Fruit fly (Drosophila melanogaster) whole organism, embryonic: Measurements from ENCODE around the gene CG11698.

Experiments used
- Bgb ChIP-seq: fragments of 200-800 bp; sonication (Bioruptor generic); IDR thresholded peaks from 2 replicates; pipeline ENCODE4 v1.3.6; 2022; ENCODE audit warnings: missing biosample characterization, missing genetic modification characterization; ENCODE audit not compliant: partially characterized antibody
- CG10565 ChIP-seq: fragments of 200-800 bp; sonication (Bioruptor generic); optimal IDR thresholded peaks from 3 replicates; lab custom pipeline; 2016; ENCODE audit warnings: missing biosample characterization, mild to moderate bottlenecking, missing genetic modification characterization
- CG11398 ChIP-seq: fragments of 200-800 bp; sonication (Bioruptor generic); optimal IDR thresholded peaks from 2 replicates; lab custom pipeline; 2016; ENCODE audit warnings: missing biosample characterization, missing genetic modification characterization
- CG12155 ChIP-seq: fragments of 200-800 bp; sonication (Bioruptor generic); optimal IDR thresholded peaks from 3 replicates; lab custom pipeline; 2016; ENCODE audit warnings: missing biosample characterization, missing genetic modification characterization
- CG12219 ChIP-seq: fragments of 200-800 bp; sonication (Bioruptor generic); optimal IDR thresholded peaks from 3 replicates; lab custom pipeline; 2018; ENCODE audit warnings: missing biosample characterization, mild to moderate bottlenecking, missing genetic modification characterization
- CG12942 ChIP-seq: fragments of 200-800 bp; sonication (Bioruptor generic); optimal IDR thresholded peaks from 3 replicates; lab custom pipeline; 2016; ENCODE audit warnings: missing biosample characterization, missing genetic modification characterization
- CG13123 ChIP-seq: fragments of 200-800 bp; sonication (Bioruptor generic); optimal IDR thresholded peaks from 2 replicates; lab custom pipeline; 2016; ENCODE audit warnings: missing biosample characterization, missing genetic modification characterization
- CG14014 ChIP-seq: fragments of 200-800 bp; sonication (Bioruptor generic); IDR thresholded peaks from 2 replicates; pipeline ENCODE4 v1.3.6; 2022; ENCODE audit warnings: missing biosample characterization, missing genetic modification characterization
- CG14965 ChIP-seq: fragments of 200-800 bp; sonication (Bioruptor generic); optimal IDR thresholded peaks from 2 replicates; lab custom pipeline; 2016; ENCODE audit warnings: missing biosample characterization, missing genetic modification characterization, borderline replicate concordance
- CG15269 ChIP-seq: fragments of 200-800 bp; sonication (Bioruptor generic); optimal IDR thresholded peaks from 2 replicates; lab custom pipeline; 2018; ENCODE audit warnings: missing biosample characterization, mild to moderate bottlenecking, missing genetic modification characterization, moderate library complexity
- CG17359 ChIP-seq: fragments of 200-800 bp; sonication (Bioruptor generic); optimal IDR thresholded peaks from 3 replicates; lab custom pipeline; 2018; ENCODE audit warnings: missing biosample characterization, mild to moderate bottlenecking, missing genetic modification characterization, moderate library complexity
- CG17802 ChIP-seq: fragments of 200-800 bp; sonication (Bioruptor generic); optimal IDR thresholded peaks from 2 replicates; lab custom pipeline; 2018; ENCODE audit warnings: missing biosample characterization, mild to moderate bottlenecking, missing genetic modification characterization, moderate library complexity
- CG1832 ChIP-seq: fragments of 200-800 bp; sonication (Bioruptor generic); optimal IDR thresholded peaks from 2 replicates; lab custom pipeline; 2017; ENCODE audit warnings: missing biosample characterization, mild to moderate bottlenecking, missing genetic modification characterization, inconsistent platforms
- CG18764 ChIP-seq: fragments of 200-800 bp; sonication (Bioruptor generic); optimal IDR thresholded peaks from 3 replicates; lab custom pipeline; 2016; ENCODE audit warnings: missing biosample characterization, missing genetic modification characterization
- CG2129 ChIP-seq: fragments of 200-800 bp; sonication (Bioruptor generic); IDR thresholded peaks from 2 replicates; pipeline ENCODE4 v1.3.6; 2022; ENCODE audit warnings: missing biosample characterization, missing genetic modification characterization; ENCODE audit not compliant: partially characterized antibody
- CG2678 ChIP-seq: fragments of 200-800 bp; sonication (Bioruptor generic); optimal IDR thresholded peaks from 3 replicates; lab custom pipeline; 2019; ENCODE audit warnings: missing biosample characterization, mild to moderate bottlenecking, missing genetic modification characterization, moderate library complexity
- CG2889 ChIP-seq: fragments of 200-800 bp; sonication (Bioruptor generic); IDR thresholded peaks from 3 replicates; pipeline ENCODE4 v1.3.6; 2022; ENCODE audit warnings: missing biosample characterization, missing genetic modification characterization
- CG31441 ChIP-seq: fragments of 200-800 bp; sonication (Bioruptor generic); IDR thresholded peaks from 2 replicates; pipeline ENCODE4 v1.3.6; 2022; ENCODE audit warnings: missing biosample characterization, missing genetic modification characterization
- CG3281 ChIP-seq: fragments of 200-800 bp; sonication (Bioruptor generic); optimal IDR thresholded peaks from 3 replicates; lab custom pipeline; 2017; ENCODE audit warnings: missing biosample characterization, mild to moderate bottlenecking, missing genetic modification characterization
- CG5953 ChIP-seq: fragments of 200-800 bp; sonication (Bioruptor generic); IDR thresholded peaks from 2 replicates; pipeline ENCODE4 v1.3.6; 2022; ENCODE audit warnings: missing biosample characterization, missing genetic modification characterization
- CG6791 ChIP-seq: fragments of 200-800 bp; sonication (Bioruptor generic); IDR thresholded peaks from 3 replicates; pipeline ENCODE4 v1.3.6; 2022; ENCODE audit warnings: missing biosample characterization, missing genetic modification characterization; ENCODE audit not compliant: partially characterized antibody
- Dad ChIP-seq: fragments of 200-800 bp; sonication (Bioruptor generic); optimal IDR thresholded peaks from 3 replicates; lab custom pipeline; 2016; ENCODE audit warnings: missing biosample characterization, missing genetic modification characterization
- Fer2 ChIP-seq: fragments of 200-800 bp; sonication (Bioruptor generic); optimal IDR thresholded peaks from 2 replicates; lab custom pipeline; 2018; ENCODE audit warnings: missing biosample characterization, mild to moderate bottlenecking, missing genetic modification characterization, moderate library complexity
- HHEX ChIP-seq: fragments of 200-800 bp; sonication (Bioruptor generic); optimal IDR thresholded peaks from 3 replicates; lab custom pipeline; 2017; ENCODE audit warnings: missing biosample characterization, mild to moderate bottlenecking, missing genetic modification characterization, missing genetic modification reagents
- Hey ChIP-seq: fragments of 200-800 bp; sonication (Bioruptor generic); optimal IDR thresholded peaks from 3 replicates; lab custom pipeline; 2018; ENCODE audit warnings: missing biosample characterization, mild to moderate bottlenecking, missing genetic modification characterization
- Hr3 ChIP-seq: fragments of 200-800 bp; sonication (Bioruptor generic); optimal IDR thresholded peaks from 3 replicates; lab custom pipeline; 2016; ENCODE audit warnings: missing biosample characterization, missing genetic modification characterization
- Hr51 ChIP-seq, 2 experiments: fragments of 200-800 bp; sonication (Bioruptor generic); optimal IDR thresholded peaks; 2 replicates in 1 of 2; 3 replicates in 1 of 2; lab custom pipeline; 2016 to 2018; ENCODE audit warnings: missing biosample characterization in 2 of 2, missing genetic modification characterization in 2 of 2, mild to moderate bottlenecking in 1 of 2, moderate library complexity in 1 of 2
- Hsf ChIP-seq: fragments of 200-800 bp; sonication (Bioruptor generic); optimal IDR thresholded peaks from 3 replicates; lab custom pipeline; 2016; ENCODE audit warnings: missing biosample characterization, missing genetic modification characterization
- Nf-YC ChIP-seq: fragments of 200-800 bp; optimal IDR thresholded peaks from 3 replicates; lab custom pipeline; 2019; ENCODE audit warnings: missing biosample characterization, mild to moderate bottlenecking, missing genetic modification characterization, moderate library complexity
- Poxn ChIP-seq: fragments of 200-800 bp; sonication (Bioruptor generic); IDR thresholded peaks from 2 replicates; pipeline ENCODE4 v1.3.6; 2022; ENCODE audit warnings: missing biosample characterization, missing genetic modification characterization
- Sox100B ChIP-seq: fragments of 200-800 bp; sonication (Bioruptor generic); optimal IDR thresholded peaks from 3 replicates; lab custom pipeline; 2018; ENCODE audit warnings: missing biosample characterization, mild to moderate bottlenecking, missing genetic modification characterization
- Stat92E ChIP-seq, 3 experiments: fragments of >200 bp in 2 of 3; fragments of 200-800 bp in 1 of 3; sonication (Bioruptor generic) in 1 of 3; optimal IDR thresholded peaks; 2 replicates each; lab custom pipeline; 2017 to 2019; ENCODE audit warnings: missing biosample characterization in 3 of 3, missing genetic modification characterization in 3 of 3, mild to moderate bottlenecking in 1 of 3, moderate library complexity in 1 of 3
- bab2 ChIP-seq: fragments of 200-800 bp; sonication (Bioruptor generic); optimal IDR thresholded peaks from 2 replicates; lab custom pipeline; 2016; ENCODE audit warnings: missing biosample characterization, missing genetic modification characterization
- br ChIP-seq: fragments of >200 bp; optimal IDR thresholded peaks from 2 replicates; lab custom pipeline; 2017
- cad ChIP-seq: fragments of >200 bp; optimal IDR thresholded peaks from 2 replicates; lab custom pipeline; 2017; ENCODE audit warnings: missing biosample characterization, missing genetic modification characterization
- danr ChIP-seq: fragments of 200-800 bp; sonication (Bioruptor generic); IDR thresholded peaks from 2 replicates; pipeline ENCODE4 v1.3.6; 2022; ENCODE audit warnings: missing biosample characterization, missing genetic modification characterization
- fd102C ChIP-seq: fragments of 200-800 bp; sonication (Bioruptor generic); optimal IDR thresholded peaks from 2 replicates; lab custom pipeline; 2018; ENCODE audit warnings: missing biosample characterization, mild to moderate bottlenecking, missing genetic modification characterization, moderate library complexity
- hbn ChIP-seq: fragments of 200-800 bp; sonication (Bioruptor generic); IDR thresholded peaks from 2 replicates; pipeline ENCODE4 v1.3.6; 2022; ENCODE audit warnings: missing biosample characterization, missing genetic modification characterization; ENCODE audit not compliant: partially characterized antibody
- kay ChIP-seq: fragments of 200-800 bp; sonication (Bioruptor generic); optimal IDR thresholded peaks from 2 replicates; lab custom pipeline; 2016; ENCODE audit warnings: missing biosample characterization, missing genetic modification characterization
- klu ChIP-seq: fragments of 200-800 bp; sonication (Bioruptor generic); IDR thresholded peaks from 2 replicates; pipeline ENCODE4 v1.3.6; 2022; ENCODE audit warnings: missing biosample characterization, missing genetic modification characterization
- lmd ChIP-seq: fragments of 200-800 bp; sonication (Bioruptor generic); IDR thresholded peaks from 2 replicates; pipeline ENCODE4 v1.3.6; 2022; ENCODE audit warnings: missing biosample characterization, missing genetic modification characterization
- lola ChIP-seq, 3 experiments: fragments of >200 bp in 2 of 3; fragments of 200-800 bp in 1 of 3; sonication (Bioruptor generic) in 1 of 3; optimal IDR thresholded peaks; 2 replicates each; lab custom pipeline; 2017 to 2019; ENCODE audit warnings: missing biosample characterization in 3 of 3, missing genetic modification characterization in 3 of 3, mild to moderate bottlenecking in 1 of 3, moderate library complexity in 1 of 3
- otp ChIP-seq: fragments of 200-800 bp; sonication (Bioruptor generic); IDR thresholded peaks from 3 replicates; pipeline ENCODE4, ENCODE4 v1.3.6; 2022; ENCODE audit warnings: missing biosample characterization, missing genetic modification characterization
- psq ChIP-seq: fragments of 200-800 bp; sonication (Bioruptor generic); optimal IDR thresholded peaks from 2 replicates; lab custom pipeline; 2017; ENCODE audit warnings: missing biosample characterization, missing genetic modification characterization
- salm ChIP-seq: fragments of 200-800 bp; sonication (Bioruptor generic); optimal IDR thresholded peaks from 2 replicates; lab custom pipeline; 2018; ENCODE audit warnings: missing biosample characterization, mild to moderate bottlenecking, missing genetic modification characterization
- seq ChIP-seq: fragments of 200-800 bp; sonication (Bioruptor generic); IDR thresholded peaks from 2 replicates; pipeline ENCODE4 v1.3.6; 2022; ENCODE audit warnings: missing biosample characterization, missing genetic modification characterization
- sima ChIP-seq: fragments of 200-800 bp; sonication (Bioruptor generic); optimal IDR thresholded peaks from 2 replicates; lab custom pipeline; 2016; ENCODE audit warnings: missing biosample characterization, missing genetic modification characterization
- sr ChIP-seq: fragments of 200-800 bp; sonication (Bioruptor generic); IDR thresholded peaks from 3 replicates; pipeline ENCODE4 v1.3.6; 2022; ENCODE audit warnings: missing biosample characterization, missing genetic modification characterization
- twi ChIP-seq: fragments of 200-800 bp; optimal IDR thresholded peaks from 2 replicates; lab custom pipeline; 2019; ENCODE audit warnings: missing biosample characterization, mild to moderate bottlenecking, missing genetic modification characterization, moderate library complexity
- zen2 ChIP-seq: fragments of 200-800 bp; sonication (Bioruptor generic); IDR thresholded peaks from 3 replicates; pipeline ENCODE4 v1.3.6; 2022; ENCODE audit warnings: missing biosample characterization, missing genetic modification characterization; ENCODE audit not compliant: partially characterized antibody

The CG11698 gene

dm6 chr3R:8355579-8355978 lies 43.6 kb downstream of the CG11698 start (continued):
- TF ChIP-seq CG12155 (GFP tag; lab: Kevin White, UChicago) (peak; percentile 95), Hr51 (GFP tag; optimal IDR thresholded peaks at IDR 0.05; lab: Kevin White, UChicago) (peak; percentile 94 to 97), Hey (tag; lab: Kevin White, UChicago) (peak; percentile 83), CG2678 (peak; percentile 97), seq (peak; percentile 95), CG14965 (GFP tag; lab: Kevin White, UChicago) (peak; percentile 77), Hsf (GFP tag; lab: Kevin White, UChicago) (peak; percentile 96), kay (GFP tag; lab: Kevin White, UChicago) (peak; percentile 96), Dad (GFP tag; lab: Kevin White, UChicago) (peak; percentile 94), Hr3 (peak; percentile 93), Bgb (GFP tag; lab: Robert Waterston, UW) (no peak), CG17802 (tag; lab: Kevin White, UChicago) (peak; percentile 72), psq (GFP tag; lab: Kevin White, UChicago) (peak; percentile 79), fd102C (no peak), twi (tag; lab: Kevin White, UChicago) (peak; percentile 16), br (lab: Kevin White, UChicago) (no peak), CG31441 (peak; percentile 76), CG2889 (peak; percentile 91), lmd (GFP tag; lab: Robert Waterston, UW) (peak; percentile 96), danr (peak; percentile 81), CG15269 (tag; lab: Kevin White, UChicago) (peak; percentile 95), CG17359 (peak; percentile 96), CG3281 (GFP tag; lab: Kevin White, UChicago) (peak; percentile 96), CG1832 (GFP tag; lab: Kevin White, UChicago) (no peak), bab2 (GFP tag; lab: Kevin White, UChicago) (peak; percentile 96), Stat92E (GFP tag; optimal IDR thresholded peaks at IDR 0.05; lab: Kevin White, UChicago) (no peak), otp (GFP tag; lab: Robert Waterston, UW) (peak; percentile 83; the same call in 2 of the 3 replicates), CG2129 (GFP tag; lab: Robert Waterston, UW) (no peak), CG6791 (GFP tag; lab: Robert Waterston, UW) (no peak), Sox100B (GFP tag; lab: Kevin White, UChicago) (peak; percentile 86), CG10565 (GFP tag; lab: Kevin White, UChicago) (peak; percentile 73), hbn (GFP tag; lab: Robert Waterston, UW) (no peak), Nf-YC (tag; lab: Kevin White, UChicago) (peak; percentile 51), CG12219 (peak; percentile 94), CG5953 (GFP tag; lab: Robert Waterston, UW) (peak; percentile 90), CG13123 (peak; percentile 92), Poxn (GFP tag; lab: Robert Waterston, UW) (peak; percentile 93), sr (GFP tag; lab: Robert Waterston, UW) (peak; percentile 69; the same call in 2 of the 3 replicates), HHEX (peak; percentile 94), klu (GFP tag; lab: Robert Waterston, UW) (peak; percentile 92), CG11398 (peak; percentile 88), lola (GFP tag; optimal IDR thresholded peaks at IDR 0.05; lab: Kevin White, UChicago) (peak in 1 of 3 experiments; percentile 70), sima (GFP tag; lab: Kevin White, UChicago) (peak; percentile 88), zen2 (GFP tag; lab: Robert Waterston, UW) (no peak), Fer2 (tag; lab: Kevin White, UChicago) (peak; percentile 83), cad (no peak), CG14014 (GFP tag; lab: Robert Waterston, UW) (peak; percentile 96), CG18764 (GFP tag; lab: Kevin White, UChicago) (peak; percentile 92), salm (peak; percentile 88), CG12942 (GFP tag; lab: Kevin White, UChicago) (peak; percentile 91)
